Fruit fly (Drosophila melanogaster) whole organism, embryonic: ENCODE data around the gene CG10338.
A peak's percentile ranks its signal among the peaks of the same experiment; 100 is the strongest.

Source experiments
- Atf3 ChIP-seq: fragments of 200-800 bp; sonication (Bioruptor generic); optimal IDR thresholded peaks from 3 replicates; lab custom pipeline; 2016; ENCODE audit warnings: missing biosample characterization, missing genetic modification characterization
- Awh ChIP-seq: fragments of 200-800 bp; sonication (Bioruptor generic); IDR thresholded peaks from 2 replicates; pipeline ENCODE4, ENCODE4 v1.3.6; 2022; ENCODE audit warnings: missing biosample characterization, missing genetic modification characterization
- Bdp1 ChIP-seq: fragments of 200-800 bp; sonication (Bioruptor generic); optimal IDR thresholded peaks from 3 replicates; lab custom pipeline; 2016; ENCODE audit warnings: missing biosample characterization, missing genetic modification characterization
- CG11456 ChIP-seq: fragments of 200-800 bp; sonication (Bioruptor generic); IDR thresholded peaks from 3 replicates; pipeline ENCODE4 v1.3.6; 2022; ENCODE audit warnings: missing biosample characterization, missing genetic modification characterization
- CG11504 ChIP-seq: fragments of 200-800 bp; sonication (Bioruptor generic); optimal IDR thresholded peaks from 3 replicates; lab custom pipeline; 2019; ENCODE audit warnings: missing biosample characterization, mild to moderate bottlenecking, missing genetic modification characterization, moderate library complexity
- CG12236 ChIP-seq: fragments of 200-800 bp; sonication (Bioruptor generic); optimal IDR thresholded peaks from 2 replicates; lab custom pipeline; 2016; ENCODE audit warnings: missing biosample characterization, missing genetic modification characterization
- CG12744 ChIP-seq: fragments of 200-800 bp; sonication (Bioruptor generic); optimal IDR thresholded peaks from 2 replicates; lab custom pipeline; 2016; ENCODE audit warnings: missing biosample characterization, missing genetic modification characterization
- CG13775 ChIP-seq: fragments of 200-800 bp; sonication (Bioruptor generic); optimal IDR thresholded peaks from 3 replicates; lab custom pipeline; 2017; ENCODE audit warnings: missing biosample characterization, mild to moderate bottlenecking, missing genetic modification characterization
- CG14441 ChIP-seq: fragments of 200-800 bp; sonication (Bioruptor generic); IDR thresholded peaks from 2 replicates; pipeline ENCODE4 v1.3.6; 2022; ENCODE audit warnings: missing biosample characterization, missing genetic modification characterization
- CG14965 ChIP-seq: fragments of 200-800 bp; sonication (Bioruptor generic); optimal IDR thresholded peaks from 2 replicates; lab custom pipeline; 2016; ENCODE audit warnings: missing biosample characterization, missing genetic modification characterization, borderline replicate concordance
- CG1529 ChIP-seq: fragments of 200-800 bp; sonication (Bioruptor generic); optimal IDR thresholded peaks from 3 replicates; lab custom pipeline; 2018; ENCODE audit warnings: missing biosample characterization, missing genetic modification characterization
- CG17328 ChIP-seq: fragments of 200-800 bp; sonication (Bioruptor generic); IDR thresholded peaks from 2 replicates; pipeline ENCODE4 v1.3.6; 2022; ENCODE audit warnings: missing biosample characterization, missing genetic modification characterization
- CG2116 ChIP-seq: fragments of 200-800 bp; sonication (Bioruptor generic); optimal IDR thresholded peaks from 3 replicates; lab custom pipeline; 2018; ENCODE audit warnings: missing biosample characterization, mild to moderate bottlenecking, missing genetic modification characterization
- CG31388 ChIP-seq: fragments of 200-800 bp; sonication (Bioruptor generic); optimal IDR thresholded peaks from 2 replicates; lab custom pipeline; 2016; ENCODE audit warnings: missing biosample characterization, missing genetic modification characterization
- CG3163 ChIP-seq: fragments of 200-800 bp; sonication (Bioruptor generic); optimal IDR thresholded peaks from 3 replicates; lab custom pipeline; 2016; ENCODE audit warnings: missing biosample characterization, missing genetic modification characterization
- CG32767 ChIP-seq: fragments of 200-800 bp; sonication (Bioruptor generic); IDR thresholded peaks from 2 replicates; pipeline ENCODE4 v1.3.6; 2022; ENCODE audit warnings: missing biosample characterization, missing genetic modification characterization
- CG4328 ChIP-seq: fragments of 200-800 bp; sonication (Bioruptor generic); optimal IDR thresholded peaks from 3 replicates; lab custom pipeline; 2017; ENCODE audit warnings: missing biosample characterization, missing genetic modification reagents, missing genetic modification characterization
- CG4404 ChIP-seq: fragments of 200-800 bp; sonication (Bioruptor generic); IDR thresholded peaks from 2 replicates; pipeline ENCODE4 v1.3.6; 2022; ENCODE audit warnings: missing biosample characterization, missing genetic modification characterization
- CG4820 ChIP-seq: fragments of 200-800 bp; sonication (Bioruptor generic); optimal IDR thresholded peaks from 3 replicates; lab custom pipeline; 2016; ENCODE audit warnings: missing biosample characterization, missing genetic modification characterization
- CG7839 ChIP-seq: fragments of 200-800 bp; sonication (Bioruptor generic); optimal IDR thresholded peaks from 3 replicates; lab custom pipeline; 2018; ENCODE audit warnings: missing biosample characterization, mild to moderate bottlenecking, missing genetic modification characterization, moderate library complexity
- CG8944 ChIP-seq: fragments of 200-800 bp; sonication (Bioruptor generic); optimal IDR thresholded peaks from 3 replicates; lab custom pipeline; 2016; ENCODE audit warnings: missing biosample characterization, missing genetic modification characterization
- CG9437 ChIP-seq: fragments of 200-800 bp; sonication (Bioruptor generic); optimal IDR thresholded peaks from 2 replicates; lab custom pipeline; 2018; ENCODE audit warnings: missing biosample characterization, mild to moderate bottlenecking, missing genetic modification characterization
- CrebB ChIP-seq: fragments of 200-800 bp; sonication (Bioruptor generic); optimal IDR thresholded peaks from 3 replicates; lab custom pipeline; 2018; ENCODE audit warnings: missing biosample characterization, mild to moderate bottlenecking, missing genetic modification characterization
- Dip2 ChIP-seq: fragments of 200-800 bp; sonication (Bioruptor generic); IDR thresholded peaks from 2 replicates; pipeline ENCODE4 v1.3.6; 2022; ENCODE audit warnings: missing biosample characterization, missing genetic modification characterization
- Eip74EF ChIP-seq, 2 experiments: fragments of 200-800 bp in 1 of 2; fragments of >200 bp in 1 of 2; sonication (Bioruptor generic) in 1 of 2; optimal IDR thresholded peaks; 2 replicates each; lab custom pipeline; 2017 to 2019; ENCODE audit warnings: missing biosample characterization in 2 of 2, missing genetic modification characterization in 2 of 2, mild to moderate bottlenecking in 1 of 2, moderate library complexity in 1 of 2
- GATAe ChIP-seq: fragments of 200-800 bp; sonication (Bioruptor generic); conservative IDR thresholded peaks from 2 replicates; pipeline ENCODE4 v1.3.6; 2022; ENCODE audit warnings: missing biosample characterization, missing genetic modification characterization
- HHEX ChIP-seq: fragments of 200-800 bp; sonication (Bioruptor generic); optimal IDR thresholded peaks from 3 replicates; lab custom pipeline; 2017; ENCODE audit warnings: missing biosample characterization, mild to moderate bottlenecking, missing genetic modification characterization, missing genetic modification reagents
- Hr51 ChIP-seq, 2 experiments: fragments of 200-800 bp; sonication (Bioruptor generic); optimal IDR thresholded peaks; 2 replicates in 1 of 2; 3 replicates in 1 of 2; lab custom pipeline; 2016 to 2018; ENCODE audit warnings: missing biosample characterization in 2 of 2, missing genetic modification characterization in 2 of 2, mild to moderate bottlenecking in 1 of 2, moderate library complexity in 1 of 2
- Lpt ChIP-seq: fragments of >200 bp; optimal IDR thresholded peaks from 2 replicates; lab custom pipeline; 2018; ENCODE audit warnings: missing biosample characterization, missing genetic modification characterization
- Mrtf ChIP-seq: fragments of 200-800 bp; sonication (Bioruptor generic); IDR thresholded peaks from 3 replicates; pipeline ENCODE4 v1.3.6; 2022; ENCODE audit warnings: missing biosample characterization, missing genetic modification characterization
- Sin3A ChIP-seq: fragments of >200 bp; optimal IDR thresholded peaks from 2 replicates; lab custom pipeline; 2018
- Sry-β ChIP-seq: fragments of 200-800 bp; sonication (Bioruptor generic); optimal IDR thresholded peaks from 2 replicates; lab custom pipeline; 2018; ENCODE audit warnings: missing biosample characterization, mild to moderate bottlenecking, missing genetic modification characterization, moderate library complexity
- Vsx1 ChIP-seq: fragments of 200-800 bp; sonication (Bioruptor generic); optimal IDR thresholded peaks from 2 replicates; lab custom pipeline; 2017; ENCODE audit warnings: missing biosample characterization, mild to moderate bottlenecking, missing genetic modification characterization, missing genetic modification reagents
- ac ChIP-seq: fragments of 200-800 bp; sonication (Bioruptor generic); optimal IDR thresholded peaks from 3 replicates; lab custom pipeline; 2017; ENCODE audit warnings: missing biosample characterization, mild to moderate bottlenecking, missing genetic modification characterization
- chm ChIP-seq: fragments of 200-800 bp; sonication (Bioruptor generic); IDR thresholded peaks from 2 replicates; pipeline ENCODE4 v1.3.6; 2022; ENCODE audit warnings: missing biosample characterization, missing genetic modification characterization
- ci ChIP-seq: fragments of 200-800 bp; sonication (Bioruptor generic); IDR thresholded peaks from 3 replicates; pipeline ENCODE4 v1.3.6; 2022; ENCODE audit warnings: missing biosample characterization, missing genetic modification characterization
- crol ChIP-seq: fragments of 200-800 bp; sonication (Bioruptor generic); IDR thresholded peaks from 2 replicates; pipeline ENCODE4 v1.3.6; 2022; ENCODE audit warnings: missing biosample characterization, missing genetic modification characterization
- danr ChIP-seq: fragments of 200-800 bp; sonication (Bioruptor generic); IDR thresholded peaks from 2 replicates; pipeline ENCODE4 v1.3.6; 2022; ENCODE audit warnings: missing biosample characterization, missing genetic modification characterization
- exex ChIP-seq: fragments of 200-800 bp; sonication (Bioruptor generic); optimal IDR thresholded peaks from 4 replicates; lab custom pipeline; 2018; ENCODE audit warnings: missing biosample characterization, mild to moderate bottlenecking, missing genetic modification characterization, moderate library complexity
- her ChIP-seq: fragments of 200-800 bp; sonication (Bioruptor generic); optimal IDR thresholded peaks from 2 replicates; lab custom pipeline; 2016; ENCODE audit warnings: missing biosample characterization, missing genetic modification characterization
- hkb ChIP-seq, 2 experiments: fragments of 200-800 bp in 1 of 2; fragments of >200 bp in 1 of 2; sonication (Bioruptor generic) in 1 of 2; IDR thresholded peaks in 1 of 2; optimal IDR thresholded peaks in 1 of 2; 2 replicates each; pipeline versions ENCODE4 v1.3.6 to Lab custom; 2017 to 2022; ENCODE audit warnings: missing biosample characterization in 1 of 2, missing genetic modification characterization in 1 of 2
- nerfin-1 ChIP-seq: fragments of 200-800 bp; sonication (Bioruptor generic); optimal IDR thresholded peaks from 3 replicates; lab custom pipeline; 2019; ENCODE audit warnings: missing biosample characterization, mild to moderate bottlenecking, missing genetic modification characterization, moderate library complexity
- nom ChIP-seq: fragments of 200-800 bp; sonication (Bioruptor generic); optimal IDR thresholded peaks from 2 replicates; lab custom pipeline; 2017; ENCODE audit warnings: missing biosample characterization, missing genetic modification characterization, mild to moderate bottlenecking, moderate library complexity, missing genetic modification reagents
- salm ChIP-seq: fragments of 200-800 bp; sonication (Bioruptor generic); optimal IDR thresholded peaks from 2 replicates; lab custom pipeline; 2018; ENCODE audit warnings: missing biosample characterization, mild to moderate bottlenecking, missing genetic modification characterization
- sisA ChIP-seq: fragments of 200-800 bp; sonication (Bioruptor generic); IDR thresholded peaks from 2 replicates; pipeline ENCODE4 v1.3.6; 2022; ENCODE audit warnings: missing biosample characterization, missing genetic modification characterization
- slbo ChIP-seq: fragments of 200-800 bp; sonication (Bioruptor generic); IDR thresholded peaks from 2 replicates; pipeline ENCODE4 v1.3.6; 2022; ENCODE audit warnings: missing biosample characterization, missing genetic modification characterization
- so ChIP-seq: fragments of 200-800 bp; sonication (Bioruptor generic); IDR thresholded peaks from 3 replicates; pipeline ENCODE4 v1.3.6; 2022; ENCODE audit warnings: missing biosample characterization, missing genetic modification characterization
- ttk ChIP-seq: fragments of 200-800 bp; sonication (Bioruptor generic); IDR thresholded peaks from 2 replicates; pipeline ENCODE4 v2.1.2; 2022; ENCODE audit warnings: missing biosample characterization, missing genetic modification characterization
- twi ChIP-seq: fragments of 200-800 bp; optimal IDR thresholded peaks from 2 replicates; lab custom pipeline; 2019; ENCODE audit warnings: missing biosample characterization, mild to moderate bottlenecking, missing genetic modification characterization, moderate library complexity
- tx ChIP-seq: fragments of 200-800 bp; sonication (Bioruptor generic); optimal IDR thresholded peaks from 2 replicates; lab custom pipeline; 2016; ENCODE audit warnings: missing biosample characterization, missing genetic modification characterization

The CG10338 gene

DNA sequence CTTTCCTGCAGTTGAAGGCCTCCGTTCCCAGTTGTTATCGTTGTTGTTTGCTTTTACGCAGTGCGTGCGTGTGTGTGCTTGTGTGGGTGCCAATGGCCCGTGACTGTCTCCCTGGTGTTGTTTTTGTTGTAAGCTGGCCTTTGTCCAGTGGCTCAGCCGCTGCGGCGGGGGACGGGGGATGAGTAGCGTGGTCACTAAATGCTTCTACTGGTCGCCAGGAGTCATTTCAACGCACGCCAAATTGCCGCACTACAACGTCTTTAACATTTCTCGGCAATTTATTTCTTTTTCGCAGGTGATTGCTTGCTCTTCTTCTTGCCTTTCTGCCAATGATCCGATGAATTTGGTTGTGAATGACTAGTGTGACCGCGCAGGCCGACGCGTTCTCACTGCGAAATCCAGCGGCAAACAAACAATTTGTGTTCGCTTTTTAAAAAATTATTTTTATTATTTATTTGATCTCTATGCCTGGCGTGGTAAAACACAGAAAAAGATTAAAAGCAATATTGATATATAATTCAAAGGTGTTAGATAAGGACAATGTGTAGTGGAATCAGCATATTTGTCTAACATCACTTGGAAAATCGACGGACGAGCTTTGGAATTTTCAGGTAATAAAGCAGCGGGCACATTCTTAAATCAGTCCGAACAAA lies 12.9 kb downstream of the CG10338 start, which contains the start of the genes Faf2 and Grip71 (continued):
- TF ChIP-seq CG13775: peak; percentile 91
- TF ChIP-seq her (GFP tag; lab: Kevin White, UChicago): no peak
- peak; percentile 82 for TF ChIP-seq nerfin-1
- peak; percentile 87 for TF ChIP-seq nom (GFP tag; lab: Kevin White, UChicago)
- peak; percentile 92 for TF ChIP-seq CG7839 (tag; lab: Kevin White, UChicago)
- TF ChIP-seq Sry-β (GFP tag; lab: Kevin White, UChicago): peak; percentile 55
- TF ChIP-seq CG4820: peak; percentile 88
- peak; percentile 61 for TF ChIP-seq Vsx1 (GFP tag; lab: Kevin White, UChicago)
- peak; percentile 68 for TF ChIP-seq CG12744 (GFP tag; lab: Kevin White, UChicago)
- TF ChIP-seq Eip74EF (GFP tag; optimal IDR thresholded peaks at IDR 0.05; lab: Kevin White, UChicago): peak; percentile 48 to 86
- peak; percentile 63 for TF ChIP-seq salm (tag; lab: Kevin White, UChicago)
- peak; percentile 91 for TF ChIP-seq CG17328 (GFP tag; lab: Robert Waterston, UW)
- peak; percentile 88 for TF ChIP-seq hkb (optimal IDR thresholded peaks at IDR 0.05; lab: Kevin White, UChicago)
- peak; percentile 91 for TF ChIP-seq hkb (GFP tag; IDR thresholded peaks at IDR 0.05; lab: Robert Waterston, UW)
- TF ChIP-seq Bdp1 (GFP tag; lab: Kevin White, UChicago): peak; percentile 81
- peak; percentile 97 for TF ChIP-seq CG14441 (GFP tag; lab: Robert Waterston, UW)
- peak; percentile 83 for TF ChIP-seq CG32767
- TF ChIP-seq CG11504 (tag; lab: Kevin White, UChicago): peak; percentile 90
- peak; percentile 81 for TF ChIP-seq twi (tag; lab: Kevin White, UChicago)
- TF ChIP-seq CG4328 (GFP tag; lab: Kevin White, UChicago): peak; percentile 66
- no peak for TF ChIP-seq CG12236 (GFP tag; lab: Kevin White, UChicago)
- TF ChIP-seq tx (GFP tag; lab: Kevin White, UChicago): peak; percentile 79
- peak; percentile 67 for TF ChIP-seq HHEX (GFP tag; lab: Kevin White, UChicago)
- peak; percentile 98 for TF ChIP-seq slbo (GFP tag; lab: Robert Waterston, UW)
- peak; percentile 16 for TF ChIP-seq CG9437 (GFP tag; lab: Kevin White, UChicago)
- TF ChIP-seq CG2116 (GFP tag; lab: Kevin White, UChicago): peak; percentile 77
- peak; percentile 88 for TF ChIP-seq so (GFP tag; lab: Robert Waterston, UW)
- TF ChIP-seq Dip2 (GFP tag; lab: Robert Waterston, UW): peak; percentile 51; the same call in 1 of the 2 replicates
- peak; percentile 93 for TF ChIP-seq Mrtf (GFP tag; lab: Robert Waterston, UW)
- peak; percentile 94 for TF ChIP-seq Sin3A (lab: Kevin White, UChicago)
- TF ChIP-seq danr (GFP tag; lab: Robert Waterston, UW): peak; percentile 89; the same call in 1 of the 2 replicates
- peak; percentile 96 for TF ChIP-seq CG11456 (GFP tag; lab: Robert Waterston, UW)
- TF ChIP-seq CG1529 (GFP tag; lab: Kevin White, UChicago): peak; percentile 58
- TF ChIP-seq ci: peak; percentile 96
- peak; percentile 79 to 86 for TF ChIP-seq Hr51 (GFP tag; optimal IDR thresholded peaks at IDR 0.05; lab: Kevin White, UChicago)
- TF ChIP-seq Awh (GFP tag; lab: Robert Waterston, UW): peak; percentile 94
- TF ChIP-seq CG31388 (GFP tag; lab: Kevin White, UChicago): peak; percentile 88
- no peak for TF ChIP-seq CG14965 (GFP tag; lab: Kevin White, UChicago)
- no peak for TF ChIP-seq exex (tag; lab: Kevin White, UChicago)
- TF ChIP-seq ac: peak; percentile 30
- peak; percentile 95 for TF ChIP-seq CG4404 (GFP tag; lab: Robert Waterston, UW)
- peak; percentile 63 for TF ChIP-seq CrebB (tag; lab: Kevin White, UChicago)
- peak; percentile 43 for TF ChIP-seq GATAe
- peak; percentile 87 for TF ChIP-seq CG8944 (GFP tag; lab: Kevin White, UChicago)
- peak; percentile 42 for TF ChIP-seq CG3163 (GFP tag; lab: Kevin White, UChicago)
- no peak for TF ChIP-seq Lpt
- TF ChIP-seq crol (GFP tag; lab: Robert Waterston, UW): no peak; the same call in 1 of the 2 replicates
- peak; percentile 96 for TF ChIP-seq ttk
- TF ChIP-seq chm: peak; percentile 86
- peak; percentile 82 for TF ChIP-seq Atf3 (GFP tag; lab: Kevin White, UChicago)
- TF ChIP-seq sisA (GFP tag; lab: Robert Waterston, UW): peak; percentile 98
